Worm (Caenorhabditis elegans): ENCODE measurements around the gene grl-8.
A peak's percentile ranks its signal among the peaks of the same experiment; 100 is the strongest.

The grl-8 gene

ce11 chrV:6732995-6733394 lies at the start of gene grl-8:
Gene grl-8 (minus strand): TSS chrV:6733095.
- TF ChIP-seq F55B11.4 (tag; optimal IDR thresholded peaks at IDR 0.05; ENCODE audit: borderline replicate concordance, insufficient read depth) (no peak), unc-130 (GFP tag; optimal IDR thresholded peaks at IDR 0.05) (no peak), F52B5.7 (tag; optimal IDR thresholded peaks at IDR 0.05) (no peak), die-1 (tag; optimal IDR thresholded peaks at IDR 0.05) (no peak), chd-7 (tag; optimal IDR thresholded peaks at IDR 0.05) (no peak), ZK185.1 (tag; optimal IDR thresholded peaks at IDR 0.05; ENCODE audit: poor library complexity, severe bottlenecking) (no peak), B0035.1 (tag; optimal IDR thresholded peaks at IDR 0.05) (no peak), hmg-1.2 (GFP tag; IDR thresholded peaks at IDR 0.05) (no peak), ceh-40 (GFP tag; IDR thresholded peaks at IDR 0.05) (no peak), F39B2.1 (GFP tag; IDR thresholded peaks at IDR 0.05) (no peak), F33H1.4 (GFP tag; IDR thresholded peaks at IDR 0.05) (no peak)

- TF ChIP-seq hmg-1.2 (GFP tag; IDR thresholded peaks at IDR 0.05) (no peak), lsl-1 (GFP tag; optimal IDR thresholded peaks at IDR 0.05) (peak; percentile 81), chd-7 (tag; optimal IDR thresholded peaks at IDR 0.05) (no peak), efl-1 (GFP tag; optimal IDR thresholded peaks at IDR 0.05) (no peak), F23B12.7 (tag; optimal IDR thresholded peaks at IDR 0.05; ENCODE audit: insufficient read depth) (no peak), hlh-26 (GFP tag; conservative IDR thresholded peaks at IDR 0.05) (no peak), aptf-3 (GFP tag; IDR thresholded peaks at IDR 0.05) (no peak), mcd-1 (GFP tag; IDR thresholded peaks at IDR 0.05) (no peak), F33H1.4 (GFP tag; IDR thresholded peaks at IDR 0.05) (peak; percentile 60), nhr-179 (tag; optimal IDR thresholded peaks at IDR 0.05) (no peak), snpc-3.4 (tag; optimal IDR thresholded peaks at IDR 0.05) (no peak), tbp1 (GFP tag; optimal IDR thresholded peaks at IDR 0.05) (no peak), ztf-6 (GFP tag; IDR thresholded peaks at IDR 0.05) (no peak), ceh-40 (GFP tag; IDR thresholded peaks at IDR 0.05) (no peak), Y79H2A.3 (GFP tag; conservative IDR thresholded peaks at IDR 0.05) (no peak), ceh-91 (GFP tag; IDR thresholded peaks at IDR 0.05) (peak; percentile 50; the same call in 1 of the 2 replicates), ztf-22 (GFP tag; optimal IDR thresholded peaks at IDR 0.05) (no peak), nhr-90 (tag; optimal IDR thresholded peaks at IDR 0.05) (no peak), atf-7 (tag; optimal IDR thresholded peaks at IDR 0.05) (no peak), hlh-12 (tag; optimal IDR thresholded peaks at IDR 0.05) (no peak), lin-54 (GFP tag; optimal IDR thresholded peaks at IDR 0.05) (no peak), madf-10 (tag; optimal IDR thresholded peaks at IDR 0.05) (no peak), mes-4 (tag; optimal IDR thresholded peaks at IDR 0.05) (no peak), repo-1 (tag; optimal IDR thresholded peaks at IDR 0.05) (no peak)
These were observed 49.4 kb upstream of the grl-8 start for ce11 chrV:6782260-6782659.

- TF ChIP-seq cebp-2 (GFP tag; IDR thresholded peaks at IDR 0.05) (0 out of 2 replicates have a peak, but pooled peaks have one; percentile 26), dox-1 (GFP tag; IDR thresholded peaks at IDR 0.05) (no peak)
These were observed 47.8 kb upstream of the grl-8 start for ce11 chrV:6780676-6781075.

ce11 chrV:6780166-6780565 lies 47.3 kb upstream of the grl-8 start, which contains the start of gene ZC404.15:
Gene ZC404.15 (plus strand): TSS chrV:6780466.
- no peak for TF ChIP-seq egl-18 (GFP tag; IDR thresholded peaks at IDR 0.05)

ce11 chrV:6778457-6778856 lies 45.6 kb upstream of the grl-8 start:
- TF ChIP-seq mes-4 (tag; optimal IDR thresholded peaks at IDR 0.05) (no peak), F37B4.10 (GFP tag; IDR thresholded peaks at IDR 0.05) (no peak), D2030.7 (GFP tag; IDR thresholded peaks at IDR 0.05) (no peak), egrh-3 (GFP tag; IDR thresholded peaks at IDR 0.05) (no peak), hlh-26 (GFP tag; conservative IDR thresholded peaks at IDR 0.05) (no peak), nhr-27 (tag; optimal IDR thresholded peaks at IDR 0.05) (no peak), B0336.3 (GFP tag; IDR thresholded peaks at IDR 0.05) (no peak), lag-1 (GFP tag; IDR thresholded peaks at IDR 0.05) (no peak)

Data from whole organism, young adult.